Fruit fly (Drosophila melanogaster) S2 (cell line): ENCODE data around the gene CG18095.

Source experiments
- CG8478 ChIP-seq: fragments of >200 bp; optimal IDR thresholded peaks from 2 replicates; lab custom pipeline; 2018
- CTCF ChIP-seq, 2 experiments: fragments of >200 bp; optimal IDR thresholded peaks; 2 replicates each; lab custom pipeline; 2018

- TF ChIP-seq CTCF (optimal IDR thresholded peaks at IDR 0.05; lab: Kevin White, UChicago) (no peak), CG8478 (lab: Kevin White, UChicago) (no peak)
Observed at dm6 chr2L:14024051-14024745, 7.1 kb downstream of the CG18095 start.
